Worm (Caenorhabditis elegans) whole organism, L4/young adult: ENCODE data around the gene cki-2.

Source experiments
- W03F9.2 ChIP-seq: fragments of 150-350 bp; optimal IDR thresholded peaks from 2 replicates; lab custom pipeline; 2014; ENCODE audit warnings: missing biosample characterization, missing genetic modification characterization
- dao-5 ChIP-seq: sonication (generic microtip); optimal IDR thresholded peaks from 2 replicates; lab custom pipeline; 2016; ENCODE audit warnings: missing genotype, missing genetic modification characterization, moderate library complexity, missing compliant biosample characterization
- him-1 ChIP-seq: sonication (generic microtip); optimal IDR thresholded peaks from 2 replicates; lab custom pipeline; 2016; ENCODE audit warnings: missing genotype, missing genetic modification reagents, missing genetic modification characterization, missing compliant biosample characterization

- TF ChIP-seq dao-5 = no peak
- TF ChIP-seq him-1 (tag; lab: Kevin White, UChicago) = no peak
- no peak for TF ChIP-seq W03F9.2 (tag; lab: Kevin White, UChicago)
These were observed 38.6 kb downstream of the cki-2 start, which contains the start of gene mdt-10 for ce11 chrII:7854942-7855341.
